Fruit fly (Drosophila melanogaster) whole organism, wandering third instar larva: ENCODE measurements around the gene AdamTS-B.

Experiments
- CG9705 ChIP-seq: fragments of 200-800 bp; sonication (Bioruptor generic); optimal IDR thresholded peaks from 2 replicates; lab custom pipeline; 2018; ENCODE audit warnings: missing biosample characterization, mild to moderate bottlenecking, missing genetic modification characterization
- Hnf4 ChIP-seq: fragments of 200-800 bp; sonication (Bioruptor generic); optimal IDR thresholded peaks from 2 replicates; lab custom pipeline; 2016; ENCODE audit warnings: missing biosample characterization, mild to moderate bottlenecking, missing genetic modification characterization
- Hr78 ChIP-seq: fragments of >200 bp; optimal IDR thresholded peaks from 2 replicates; lab custom pipeline; 2017; ENCODE audit warnings: missing biosample characterization, missing genetic modification characterization
- Hr83 ChIP-seq: fragments of 200-300 bp; sonication (Bioruptor generic); optimal IDR thresholded peaks from 2 replicates; lab custom pipeline; 2016; ENCODE audit warnings: missing biosample characterization, mild to moderate bottlenecking, missing genetic modification characterization, moderate library complexity; ENCODE audit not compliant: poor library complexity, severe bottlenecking
- Mio ChIP-seq: sonication (Bioruptor generic); optimal IDR thresholded peaks from 2 replicates; lab custom pipeline; 2016; ENCODE audit warnings: missing biosample characterization, missing genetic modification characterization
- Myc ChIP-seq: fragments of >200 bp; optimal IDR thresholded peaks from 2 replicates; lab custom pipeline; 2017
- OdsH ChIP-seq: fragments of 200-800 bp; sonication (Bioruptor generic); optimal IDR thresholded peaks from 2 replicates; lab custom pipeline; 2016; ENCODE audit warnings: missing biosample characterization, mild to moderate bottlenecking, missing genetic modification characterization
- Vsx2 ChIP-seq: fragments of 200-300, 225-300 bp; sonication (Bioruptor generic); optimal IDR thresholded peaks from 2 replicates; lab custom pipeline; 2018; ENCODE audit warnings: missing biosample characterization, missing genetic modification characterization; ENCODE audit not compliant: partially characterized antibody
- dmrt93B ChIP-seq: fragments of 200-800 bp; sonication (Bioruptor generic); optimal IDR thresholded peaks from 2 replicates; lab custom pipeline; 2018; ENCODE audit warnings: missing biosample characterization, mild to moderate bottlenecking, missing genetic modification characterization
- foxo ChIP-seq, 2 experiments: fragments of 200-800 bp; sonication (Bioruptor generic); optimal IDR thresholded peaks; 2 replicates in 1 of 2; 3 replicates in 1 of 2; lab custom pipeline; 2016 to 2017; ENCODE audit warnings: missing biosample characterization in 2 of 2, missing genetic modification characterization in 2 of 2
- psq ChIP-seq: fragments of 200-800 bp; sonication (Bioruptor generic); optimal IDR thresholded peaks from 3 replicates; lab custom pipeline; 2017; ENCODE audit warnings: missing biosample characterization, mild to moderate bottlenecking, missing genetic modification characterization, moderate library complexity
- usp ChIP-seq: fragments of >200 bp; optimal IDR thresholded peaks from 2 replicates; lab custom pipeline; 2017; ENCODE audit warnings: missing biosample characterization, missing genetic modification characterization

dm6 chrX:5689417-5690215, 8.7 kb upstream of the AdamTS-B start, which contains the start of the genes PGAP1 and cv:
- peak; percentile 13 for TF ChIP-seq Myc (lab: Kevin White, UChicago)
- no peak for TF ChIP-seq Hnf4
- no peak for TF ChIP-seq dmrt93B (GFP tag; lab: Kevin White, UChicago)
- peak; percentile 19 for TF ChIP-seq psq (GFP tag; lab: Kevin White, UChicago)
- TF ChIP-seq Mio (GFP tag; lab: Kevin White, UChicago) = no peak
- TF ChIP-seq foxo (GFP tag; optimal IDR thresholded peaks at IDR 0.05; lab: Kevin White, UChicago) = peak in 1 of 2 experiments; percentile 64
- no peak for TF ChIP-seq CG9705 (GFP tag; lab: Kevin White, UChicago)
- no peak for TF ChIP-seq Hr83 (GFP tag; lab: Kevin White, UChicago)
- peak; percentile 21 for TF ChIP-seq OdsH (GFP tag; lab: Kevin White, UChicago)
- TF ChIP-seq Vsx2 (GFP tag; lab: Kevin White, UChicago) = no peak
- no peak for TF ChIP-seq Hr78 (GFP tag; lab: Kevin White, UChicago)
- no peak for TF ChIP-seq usp (GFP tag; lab: Kevin White, UChicago)
